Worm (Caenorhabditis elegans) whole organism, L2 larva: ENCODE data around the gene B0410.3.

ENCODE experiments used
- R02D3.7 ChIP-seq: fragments of 150-350 bp; optimal IDR thresholded peaks from 2 replicates; lab custom pipeline; 2014; ENCODE audit warnings: missing biosample characterization, missing genetic modification characterization
- ama-1 ChIP-seq: fragments of 150-350 bp; optimal IDR thresholded peaks from 2 replicates; lab custom pipeline; 2018; ENCODE audit warnings: inconsistent platforms
- dmd-4 ChIP-seq: sonication (generic microtip); optimal IDR thresholded peaks from 2 replicates; lab custom pipeline; 2017; ENCODE audit warnings: missing biosample characterization, missing genetic modification characterization
- egl-27 ChIP-seq: sonication (generic microtip); optimal IDR thresholded peaks from 3 replicates; lab custom pipeline; 2017; ENCODE audit warnings: missing biosample characterization, missing genetic modification reagents, missing genetic modification characterization
- fos-1 ChIP-seq: fragments of 150-350 bp; optimal IDR thresholded peaks from 2 replicates; lab custom pipeline; 2014; ENCODE audit warnings: missing biosample characterization, missing genetic modification characterization
- gmeb-1 ChIP-seq: fragments of 150-350 bp; optimal IDR thresholded peaks from 2 replicates; lab custom pipeline; 2014; ENCODE audit warnings: missing biosample characterization, missing genetic modification characterization
- mab-5 ChIP-seq: fragments of 150-350 bp; optimal IDR thresholded peaks from 2 replicates; lab custom pipeline; 2014; ENCODE audit warnings: missing biosample characterization, missing genetic modification characterization
- nhr-77 ChIP-seq: fragments of 150-350 bp; optimal IDR thresholded peaks from 2 replicates; lab custom pipeline; 2014; ENCODE audit warnings: missing biosample characterization, missing genetic modification characterization
- sem-4 ChIP-seq: fragments of 150-350 bp; optimal IDR thresholded peaks from 2 replicates; lab custom pipeline; 2014; ENCODE audit warnings: missing biosample characterization, missing genetic modification reagents, missing genetic modification characterization
- snpc-4 ChIP-seq: fragments of 150-350 bp; optimal IDR thresholded peaks from 2 replicates; lab custom pipeline; 2014; ENCODE audit warnings: missing biosample characterization, missing genetic modification characterization
- unc-39 ChIP-seq: fragments of 150-350 bp; optimal IDR thresholded peaks from 2 replicates; lab custom pipeline; 2014; ENCODE audit warnings: missing biosample characterization, missing genetic modification characterization
- unc-55 ChIP-seq: fragments of 150-350 bp; sonication (generic microtip); optimal IDR thresholded peaks from 3 replicates; lab custom pipeline; 2014; ENCODE audit warnings: missing biosample characterization, missing genetic modification reagents, missing genetic modification characterization
- unc-62 ChIP-seq: fragments of 150-350 bp; optimal IDR thresholded peaks from 2 replicates; lab custom pipeline; 2014; ENCODE audit warnings: missing biosample characterization, missing genetic modification reagents, missing genetic modification characterization
- ztf-4 ChIP-seq: fragments of 150-350 bp; optimal IDR thresholded peaks from 2 replicates; lab custom pipeline; 2014; ENCODE audit warnings: missing biosample characterization, missing genetic modification characterization

DNA sequence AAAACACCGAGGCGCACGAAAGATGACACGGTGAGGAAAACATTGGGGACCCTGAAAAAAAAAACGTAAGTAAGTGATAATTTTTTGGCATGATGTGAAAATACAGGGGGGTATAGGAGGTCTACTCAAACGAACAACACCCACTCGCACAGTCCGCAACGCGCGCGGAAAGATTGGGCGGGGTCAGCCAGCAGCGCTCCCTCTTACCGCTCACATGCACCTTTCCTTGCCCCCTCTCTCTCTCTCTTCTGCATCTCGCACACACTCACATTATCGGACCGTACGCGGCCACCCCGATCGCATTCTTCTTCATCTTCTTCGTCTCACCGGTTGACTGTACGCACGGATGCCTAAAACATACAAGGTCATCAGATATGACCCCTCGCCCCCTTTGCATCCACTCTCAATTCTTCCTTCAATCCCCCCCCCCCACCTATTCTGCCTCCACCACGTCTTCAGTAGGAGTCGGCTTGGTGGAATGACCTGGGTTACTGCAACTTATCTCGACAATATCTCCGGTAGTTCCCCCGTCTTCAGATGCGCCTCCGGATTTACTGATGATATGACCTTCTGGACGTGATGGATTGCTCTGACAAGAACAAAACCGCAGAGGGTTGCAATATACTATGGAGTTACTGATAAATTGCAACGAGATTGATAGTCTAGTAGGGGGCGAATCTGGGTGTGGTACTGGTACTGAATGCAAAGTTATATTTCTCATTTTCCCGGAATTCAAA is 11.6 kb downstream of the B0410.3 start, which contains the start of gene F53B3.5:
- TF ChIP-seq unc-62 (GFP tag; lab: Kevin White, UChicago) (no peak), unc-39 (tag; lab: Kevin White, UChicago) (no peak), nhr-77 (tag; lab: Kevin White, UChicago) (no peak), dmd-4 (no peak), egl-27 (tag; lab: Kevin White, UChicago) (no peak), unc-55 (GFP tag; lab: Kevin White, UChicago) (no peak), sem-4 (tag; lab: Kevin White, UChicago) (no peak), snpc-4 (tag; lab: Kevin White, UChicago) (no peak), fos-1 (tag; lab: Kevin White, UChicago) (peak; percentile 14), ztf-4 (no peak), ama-1 (lab: Kevin White, UChicago) (no peak), R02D3.7 (tag; lab: Kevin White, UChicago) (no peak), gmeb-1 (tag; lab: Kevin White, UChicago) (no peak), mab-5 (no peak)
